Worm (Caenorhabditis elegans): ENCODE results near the gene ctsa-3.1.

DNA sequence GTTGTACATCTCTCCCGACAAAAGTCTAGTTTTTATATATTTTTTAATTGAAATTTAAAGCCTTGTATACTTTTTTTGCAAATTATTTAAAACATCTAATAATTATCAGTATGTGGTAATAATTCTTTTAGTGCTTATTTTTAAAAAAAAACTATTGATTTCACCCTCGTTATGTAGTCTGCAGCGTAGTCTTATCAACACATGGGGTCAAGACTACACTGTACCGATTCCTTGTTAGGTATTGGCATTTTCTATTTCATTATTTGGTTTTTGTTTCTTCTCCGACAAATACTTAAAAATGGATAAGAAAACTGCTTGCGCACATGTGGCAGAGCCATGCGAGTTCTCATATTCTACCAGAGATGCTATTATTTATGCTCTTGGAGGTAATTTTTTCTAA lies 36.6 kb upstream of the ctsa-3.1 start, which contains the start of gene maoc-1:
- no peak for TF ChIP-seq cog-1 (tag; optimal IDR thresholded peaks at IDR 0.05)
- no peak for TF ChIP-seq T22C8.4 (GFP tag; IDR thresholded peaks at IDR 0.05)
- no peak for TF ChIP-seq ztf-29 (GFP tag; IDR thresholded peaks at IDR 0.05)
